Fruit fly (Drosophila melanogaster): ENCODE data around the gene Trp1.

Gene Trp1

DNA sequence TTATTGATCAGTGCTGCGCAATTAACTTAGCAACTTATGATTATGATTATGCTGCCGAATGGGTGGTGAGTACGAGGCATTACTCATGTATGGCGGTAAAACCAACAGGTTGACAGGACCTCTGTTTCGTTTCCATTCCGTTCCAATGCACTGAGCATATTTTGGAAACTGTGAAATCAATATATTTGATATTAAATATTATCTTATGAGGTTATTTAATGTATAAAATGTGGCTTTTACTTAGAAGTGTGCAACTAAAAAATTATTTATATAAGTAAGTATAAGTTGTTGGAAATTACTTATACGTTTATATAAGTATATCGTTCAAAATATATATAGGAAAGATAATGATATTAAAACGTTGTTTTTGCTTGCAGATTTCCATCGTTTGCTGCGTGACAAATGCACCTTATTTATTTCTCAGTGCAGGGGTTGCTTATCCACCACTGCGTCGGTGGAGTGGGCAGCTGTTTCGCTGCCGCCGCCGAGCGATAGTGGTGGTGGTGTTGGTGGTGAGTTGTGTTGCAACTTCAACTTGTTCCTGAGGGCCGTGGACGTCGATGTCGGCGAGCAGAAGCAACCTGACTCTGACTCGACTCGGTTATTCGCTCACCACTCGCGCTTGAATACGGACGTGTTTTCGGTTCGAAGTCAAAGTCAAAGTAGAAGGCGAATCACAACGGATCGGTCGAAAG lies 25.0 kb upstream of the Trp1 start, which contains the start of gene bib:
bib (plus strand) TSS at position 568 of the 695 bp plus-strand sequence.
- no peak for TF ChIP-seq lola (GFP tag; optimal IDR thresholded peaks at IDR 0.05)
- TF ChIP-seq Rel (GFP tag; optimal IDR thresholded peaks at IDR 0.05): peak; percentile 79
- TF ChIP-seq Rel (tag; optimal IDR thresholded peaks at IDR 0.05): peak; percentile 42
- TF ChIP-seq Dif (GFP tag; optimal IDR thresholded peaks at IDR 0.05; ENCODE audit: partially characterized antibody): peak; percentile 66
- peak; percentile 72 for TF ChIP-seq sv (GFP tag; optimal IDR thresholded peaks at IDR 0.05)
- peak; percentile 88 for TF ChIP-seq HLH106 (tag; optimal IDR thresholded peaks at IDR 0.05)
- TF ChIP-seq woc (GFP tag; optimal IDR thresholded peaks at IDR 0.05): peak; percentile 53
- TF ChIP-seq GATAd (GFP tag; optimal IDR thresholded peaks at IDR 0.05): no peak
- TF ChIP-seq Hr83 (GFP tag; optimal IDR thresholded peaks at IDR 0.05; ENCODE audit: poor library complexity, severe bottlenecking): peak; percentile 48
- TF ChIP-seq sage (GFP tag; optimal IDR thresholded peaks at IDR 0.05): peak; percentile 78
- peak; percentile 81 for TF ChIP-seq h (GFP tag; optimal IDR thresholded peaks at IDR 0.05)
- TF ChIP-seq Mio (GFP tag; optimal IDR thresholded peaks at IDR 0.05): no peak
- TF ChIP-seq psq (GFP tag; optimal IDR thresholded peaks at IDR 0.05): peak; percentile 88
- TF ChIP-seq Abd-B (GFP tag; optimal IDR thresholded peaks at IDR 0.05): no peak
- peak; percentile 17 for TF ChIP-seq Jra (GFP tag; optimal IDR thresholded peaks at IDR 0.05)
- TF ChIP-seq tai (GFP tag; optimal IDR thresholded peaks at IDR 0.05): peak; percentile 84
- peak; percentile 86 for TF ChIP-seq rgr (GFP tag; optimal IDR thresholded peaks at IDR 0.05)
- peak; percentile 57 for TF ChIP-seq CG9705 (GFP tag; optimal IDR thresholded peaks at IDR 0.05)
- peak; percentile 66 for TF ChIP-seq CrebA (GFP tag; optimal IDR thresholded peaks at IDR 0.05; ENCODE audit: borderline replicate concordance)
- TF ChIP-seq OdsH (GFP tag; optimal IDR thresholded peaks at IDR 0.05): peak; percentile 89
- TF ChIP-seq dsf (GFP tag; optimal IDR thresholded peaks at IDR 0.05; ENCODE audit: borderline replicate concordance): peak; percentile 15
- peak; percentile 59 for TF ChIP-seq Vsx2 (GFP tag; optimal IDR thresholded peaks at IDR 0.05; ENCODE audit: partially characterized antibody)
- TF ChIP-seq Myc (optimal IDR thresholded peaks at IDR 0.05): no peak
- TF ChIP-seq jim (GFP tag; optimal IDR thresholded peaks at IDR 0.05): no peak
- TF ChIP-seq ey (GFP tag; optimal IDR thresholded peaks at IDR 0.05): peak; percentile 73
- TF ChIP-seq fru (GFP tag; optimal IDR thresholded peaks at IDR 0.05): peak; percentile 86
- no peak for TF ChIP-seq usp (GFP tag; optimal IDR thresholded peaks at IDR 0.05)
- no peak for TF ChIP-seq pan (optimal IDR thresholded peaks at IDR 0.05)
- no peak for TF ChIP-seq N (GFP tag; optimal IDR thresholded peaks at IDR 0.05)
- TF ChIP-seq br (GFP tag; optimal IDR thresholded peaks at IDR 0.05): peak; percentile 52
- TF ChIP-seq Hnf4 (GFP tag; optimal IDR thresholded peaks at IDR 0.05): peak; percentile 70
- TF ChIP-seq Dfd (GFP tag; optimal IDR thresholded peaks at IDR 0.05): no peak
- peak; percentile 90 for TF ChIP-seq Sp1 (GFP tag; optimal IDR thresholded peaks at IDR 0.05)
- TF ChIP-seq dl (GFP tag; optimal IDR thresholded peaks at IDR 0.05; ENCODE audit: insufficient read depth in 1 of 2, partially characterized antibody in 2 of 2): no peak
- TF ChIP-seq foxo (GFP tag; optimal IDR thresholded peaks at IDR 0.05): peak in 1 of 2 experiments; percentile 90
- no peak for TF ChIP-seq CG32264 (GFP tag; optimal IDR thresholded peaks at IDR 0.05)
- no peak for TF ChIP-seq Hr78 (GFP tag; optimal IDR thresholded peaks at IDR 0.05)
- peak; percentile 85 for TF ChIP-seq brk (GFP tag; optimal IDR thresholded peaks at IDR 0.05)
- TF ChIP-seq dmrt93B (GFP tag; optimal IDR thresholded peaks at IDR 0.05): peak; percentile 80

DNA sequence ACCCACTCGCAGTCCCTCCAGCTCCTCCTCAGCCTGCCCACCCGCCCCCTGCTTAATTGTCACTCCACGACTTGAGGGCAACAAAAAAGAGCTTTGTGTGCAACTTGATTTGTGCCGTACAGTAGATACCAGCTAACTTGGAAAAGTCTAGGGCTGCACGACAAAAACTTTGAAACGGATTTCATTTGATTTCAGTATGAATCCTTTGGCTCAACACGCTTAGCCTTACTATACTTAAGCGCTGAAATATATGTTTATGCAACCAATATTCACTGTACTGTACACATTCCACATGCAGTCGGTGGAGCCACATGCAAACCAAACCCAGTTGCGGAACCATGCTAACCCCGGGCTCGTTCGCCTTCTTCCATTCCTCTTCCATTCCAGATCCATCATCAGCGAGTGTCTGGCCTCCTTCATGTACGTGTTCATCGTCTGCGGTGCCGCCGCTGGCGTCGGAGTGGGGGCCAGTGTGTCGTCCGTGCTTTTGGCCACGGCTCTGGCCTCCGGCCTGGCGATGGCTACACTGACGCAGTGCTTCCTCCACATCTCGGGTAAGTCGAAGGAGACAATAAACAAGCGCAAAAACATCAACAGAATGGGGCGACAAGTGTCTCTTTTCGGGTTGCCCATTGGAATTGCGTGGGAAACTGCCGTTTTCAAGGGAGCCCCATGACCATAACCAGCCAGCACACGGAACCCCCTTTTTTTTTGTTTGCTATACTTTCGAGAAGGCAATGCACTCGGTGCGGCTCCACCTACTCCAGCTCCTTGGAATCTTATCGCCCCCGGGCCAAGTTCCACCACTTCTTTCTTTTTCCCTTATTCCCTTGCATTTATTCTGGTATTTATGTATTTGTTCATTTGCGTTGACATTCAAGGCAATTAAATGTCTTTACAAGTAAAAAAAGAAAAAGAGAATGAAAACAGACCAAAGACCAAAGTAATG lies 22.5 kb upstream of the Trp1 start:
- TF ChIP-seq GATAd (GFP tag; optimal IDR thresholded peaks at IDR 0.05) (peak; percentile 45), h (GFP tag; optimal IDR thresholded peaks at IDR 0.05) (peak; percentile 93), CG9705 (GFP tag; optimal IDR thresholded peaks at IDR 0.05) (peak; percentile 90), OdsH (GFP tag; optimal IDR thresholded peaks at IDR 0.05) (peak; percentile 89), Abd-B (GFP tag; optimal IDR thresholded peaks at IDR 0.05) (no peak), pan (optimal IDR thresholded peaks at IDR 0.05) (no peak), ey (GFP tag; optimal IDR thresholded peaks at IDR 0.05) (peak; percentile 91), foxo (GFP tag; optimal IDR thresholded peaks at IDR 0.05) (peak; percentile 37 to 92), Hr83 (GFP tag; optimal IDR thresholded peaks at IDR 0.05; ENCODE audit: poor library complexity, severe bottlenecking) (peak; percentile 62), tai (GFP tag; optimal IDR thresholded peaks at IDR 0.05) (no peak), HLH106 (tag; optimal IDR thresholded peaks at IDR 0.05) (peak; percentile 93), psq (GFP tag; optimal IDR thresholded peaks at IDR 0.05) (peak; percentile 85), Dif (GFP tag; optimal IDR thresholded peaks at IDR 0.05; ENCODE audit: partially characterized antibody) (no peak), Hnf4 (GFP tag; optimal IDR thresholded peaks at IDR 0.05) (peak; percentile 90), Vsx2 (GFP tag; optimal IDR thresholded peaks at IDR 0.05; ENCODE audit: partially characterized antibody) (no peak), Sp1 (GFP tag; optimal IDR thresholded peaks at IDR 0.05) (peak; percentile 89), dmrt93B (GFP tag; optimal IDR thresholded peaks at IDR 0.05) (peak; percentile 85), Jra (GFP tag; optimal IDR thresholded peaks at IDR 0.05) (peak; percentile 69), jim (GFP tag; optimal IDR thresholded peaks at IDR 0.05) (no peak), br (GFP tag; optimal IDR thresholded peaks at IDR 0.05) (peak; percentile 92), sv (GFP tag; optimal IDR thresholded peaks at IDR 0.05) (no peak), N (GFP tag; optimal IDR thresholded peaks at IDR 0.05) (no peak), dl (GFP tag; optimal IDR thresholded peaks at IDR 0.05; ENCODE audit: insufficient read depth in 1 of 2, partially characterized antibody in 2 of 2) (no peak), CG32264 (GFP tag; optimal IDR thresholded peaks at IDR 0.05) (peak; percentile 81), Hr78 (GFP tag; optimal IDR thresholded peaks at IDR 0.05) (no peak), rgr (GFP tag; optimal IDR thresholded peaks at IDR 0.05) (peak; percentile 87), dsf (GFP tag; optimal IDR thresholded peaks at IDR 0.05; ENCODE audit: borderline replicate concordance) (peak; percentile 57), Dfd (GFP tag; optimal IDR thresholded peaks at IDR 0.05) (no peak), usp (GFP tag; optimal IDR thresholded peaks at IDR 0.05) (no peak), Mio (GFP tag; optimal IDR thresholded peaks at IDR 0.05) (peak; percentile 54), woc (GFP tag; optimal IDR thresholded peaks at IDR 0.05) (peak; percentile 90), Myc (optimal IDR thresholded peaks at IDR 0.05) (no peak), Rel (GFP tag; optimal IDR thresholded peaks at IDR 0.05) (peak; percentile 16), Rel (tag; optimal IDR thresholded peaks at IDR 0.05) (peak; percentile 70), CrebA (GFP tag; optimal IDR thresholded peaks at IDR 0.05; ENCODE audit: borderline replicate concordance) (no peak)

All from whole organism, wandering third instar larva.